Worm (Caenorhabditis elegans) whole organism, L3 larva: ENCODE results near the gene gcy-33.

Source experiments
- ama-1 ChIP-seq: fragments of 150-350 bp; optimal IDR thresholded peaks from 2 replicates; lab custom pipeline; 2018
- egl-27 ChIP-seq: sonication (generic microtip); optimal IDR thresholded peaks from 4 replicates; lab custom pipeline; 2017; ENCODE audit warnings: missing biosample characterization, missing genetic modification reagents, missing genetic modification characterization
- elt-2 ChIP-seq: sonication (generic microtip); optimal IDR thresholded peaks from 2 replicates; lab custom pipeline; 2016; ENCODE audit warnings: missing genetic modification reagents, mild to moderate bottlenecking, missing genetic modification characterization, missing compliant biosample characterization
- elt-3 ChIP-seq, 3 experiments: fragments of 150-350 bp in 1 of 3; sonication (generic microtip) in 2 of 3; optimal IDR thresholded peaks; 2 replicates in 2 of 3; 4 replicates in 1 of 3; lab custom pipeline; 2014 to 2017; ENCODE audit warnings: missing biosample characterization in 3 of 3, missing genetic modification characterization in 3 of 3
- eor-1 ChIP-seq, 2 experiments: fragments of 150-350 bp; optimal IDR thresholded peaks; 2 replicates each; lab custom pipeline; 2014 to 2018; ENCODE audit warnings: missing biosample characterization in 2 of 2, missing genetic modification characterization in 2 of 2
- fkh-10 ChIP-seq: sonication (generic microtip); optimal IDR thresholded peaks from 2 replicates; lab custom pipeline; 2017; ENCODE audit warnings: missing biosample characterization, missing genetic modification reagents, missing genetic modification characterization
- mdl-1 ChIP-seq: fragments of 150-350 bp; optimal IDR thresholded peaks from 2 replicates; lab custom pipeline; 2014; ENCODE audit warnings: missing biosample characterization, missing genetic modification characterization
- nfya-1 ChIP-seq: sonication (generic microtip); optimal IDR thresholded peaks from 2 replicates; lab custom pipeline; 2017; ENCODE audit warnings: missing genetic modification characterization, mild to moderate bottlenecking, missing compliant biosample characterization, antibody characterized with exemption, moderate library complexity; ENCODE audit not compliant: insufficient read depth
- nhr-12 ChIP-seq: fragments of 150-350 bp; optimal IDR thresholded peaks from 2 replicates; lab custom pipeline; 2014; ENCODE audit warnings: missing biosample characterization, missing genetic modification characterization
- nhr-77 ChIP-seq: fragments of 150-350 bp; optimal IDR thresholded peaks from 2 replicates; lab custom pipeline; 2014; ENCODE audit warnings: missing biosample characterization, missing genetic modification characterization
- pqm-1 ChIP-seq: fragments of 150-350 bp; optimal IDR thresholded peaks from 2 replicates; lab custom pipeline; 2017; ENCODE audit warnings: missing biosample characterization, missing genetic modification characterization, inconsistent platforms
- unc-39 ChIP-seq: sonication (generic microtip); optimal IDR thresholded peaks from 4 replicates; lab custom pipeline; 2017; ENCODE audit warnings: missing biosample characterization, missing genetic modification characterization
- unc-62 ChIP-seq: fragments of 150-350 bp; sonication (generic microtip); optimal IDR thresholded peaks from 4 replicates; lab custom pipeline; 2014; ENCODE audit warnings: missing biosample characterization, missing genetic modification reagents, missing genetic modification characterization
- zag-1 ChIP-seq: fragments of 150-350 bp; optimal IDR thresholded peaks from 2 replicates; lab custom pipeline; 2014; ENCODE audit warnings: missing biosample characterization, missing genetic modification characterization

ce11 chrV:11955617-11956016 is 46.0 kb downstream of the gcy-33 start:
- TF ChIP-seq zag-1 (tag; lab: Kevin White, UChicago) (no peak), nhr-12 (tag; lab: Kevin White, UChicago) (no peak), egl-27 (tag; lab: Kevin White, UChicago) (no peak), nfya-1 (tag; lab: Kevin White, UChicago) (no peak), nhr-77 (tag; lab: Kevin White, UChicago) (no peak), elt-2 (no peak), pqm-1 (no peak), unc-39 (no peak), fkh-10 (no peak), ama-1 (no peak), mdl-1 (tag; lab: Kevin White, UChicago) (no peak), elt-3 (tag; optimal IDR thresholded peaks at IDR 0.05; lab: Kevin White, UChicago) (no peak), unc-62 (GFP tag; lab: Kevin White, UChicago) (no peak), eor-1 (tag; optimal IDR thresholded peaks at IDR 0.05; lab: Kevin White, UChicago) (no peak)
